Fruit fly (Drosophila melanogaster) whole organism, pupa: ENCODE measurements around the gene ohgt.
A peak's percentile ranks its signal among the peaks of the same experiment; 100 is the strongest.

Source experiments
- CG10348 ChIP-seq: fragments of 200-800 bp; sonication (Bioruptor generic); IDR thresholded peaks from 2 replicates; pipeline ENCODE4 v1.3.6; 2022; ENCODE audit warnings: missing biosample characterization, missing genetic modification characterization
- CG12605 ChIP-seq: fragments of 200-800 bp; sonication (Bioruptor generic); IDR thresholded peaks from 2 replicates; pipeline ENCODE4 v1.3.6; 2022; ENCODE audit warnings: missing biosample characterization, missing genetic modification characterization
- CG13204 ChIP-seq: fragments of 200-800 bp; sonication (Bioruptor generic); optimal IDR thresholded peaks from 2 replicates; lab custom pipeline; 2018; ENCODE audit warnings: missing biosample characterization, mild to moderate bottlenecking, missing genetic modification characterization, moderate library complexity
- CG14655 ChIP-seq: fragments of 200-800 bp; sonication (Bioruptor generic); optimal IDR thresholded peaks from 3 replicates; lab custom pipeline; 2017; ENCODE audit warnings: mild to moderate bottlenecking, missing biosample characterization, missing genetic modification reagents, missing genetic modification characterization
- CG15710 ChIP-seq: fragments of 200-800 bp; sonication (Bioruptor generic); optimal IDR thresholded peaks from 2 replicates; lab custom pipeline; 2018; ENCODE audit warnings: missing biosample characterization, mild to moderate bottlenecking, missing genetic modification characterization, moderate library complexity
- CG17806 ChIP-seq: fragments of 200-800 bp; sonication (Bioruptor generic); optimal IDR thresholded peaks from 2 replicates; lab custom pipeline; 2018; ENCODE audit warnings: missing biosample characterization, mild to moderate bottlenecking, missing genetic modification characterization, moderate library complexity
- CG32121 ChIP-seq: fragments of 200-800 bp; sonication (Bioruptor generic); IDR thresholded peaks from 2 replicates; pipeline ENCODE4 v1.3.6; 2022; ENCODE audit warnings: missing biosample characterization, missing genetic modification characterization
- CG34367 ChIP-seq: fragments of 200-800 bp; sonication (Bioruptor generic); optimal IDR thresholded peaks from 2 replicates; lab custom pipeline; 2018; ENCODE audit warnings: missing biosample characterization, mild to moderate bottlenecking, missing genetic modification characterization
- CG4496 ChIP-seq: fragments of 200-800 bp; sonication (Bioruptor generic); IDR thresholded peaks from 3 replicates; pipeline ENCODE4 v1.3.6; 2022; ENCODE audit warnings: missing biosample characterization, missing genetic modification characterization
- CG8159 ChIP-seq: fragments of 200-800 bp; sonication (Bioruptor generic); optimal IDR thresholded peaks from 3 replicates; lab custom pipeline; 2018; ENCODE audit warnings: missing biosample characterization, mild to moderate bottlenecking, missing genetic modification characterization, moderate library complexity
- CG8301 ChIP-seq: fragments of 200-800 bp; sonication (Bioruptor generic); optimal IDR thresholded peaks from 2 replicates; lab custom pipeline; 2018; ENCODE audit warnings: missing biosample characterization, mild to moderate bottlenecking, missing genetic modification characterization
- CG9948 ChIP-seq: fragments of 200-800 bp; sonication (Bioruptor generic); optimal IDR thresholded peaks from 2 replicates; lab custom pipeline; 2018; ENCODE audit warnings: missing biosample characterization, mild to moderate bottlenecking, missing genetic modification characterization, moderate library complexity
- D1 ChIP-seq: fragments of 200-800 bp; sonication (Bioruptor generic); optimal IDR thresholded peaks from 2 replicates; lab custom pipeline; 2018; ENCODE audit warnings: missing biosample characterization, mild to moderate bottlenecking, missing genetic modification characterization, moderate library complexity
- EcR ChIP-seq: fragments of 200-800 bp; sonication (Bioruptor generic); optimal IDR thresholded peaks from 3 replicates; lab custom pipeline; 2019; ENCODE audit warnings: missing biosample characterization, missing genetic modification characterization, mild to moderate bottlenecking, moderate library complexity, missing genetic modification reagents
- Ets98B ChIP-seq: fragments of 200-800 bp; sonication (Bioruptor generic); IDR thresholded peaks from 2 replicates; pipeline ENCODE4 v1.3.6; 2022; ENCODE audit warnings: missing biosample characterization, missing genetic modification characterization
- Pif1A ChIP-seq: fragments of 200-800 bp; sonication (Bioruptor generic); optimal IDR thresholded peaks from 3 replicates; lab custom pipeline; 2016; ENCODE audit warnings: missing biosample characterization, missing genetic modification characterization
- Pif1B ChIP-seq: fragments of 200-800 bp; sonication (Bioruptor generic); optimal IDR thresholded peaks from 3 replicates; lab custom pipeline; 2016; ENCODE audit warnings: missing biosample characterization, missing genetic modification characterization
- Snoo ChIP-seq: fragments of 200-800 bp; sonication (Bioruptor generic); optimal IDR thresholded peaks from 3 replicates; lab custom pipeline; 2017; ENCODE audit warnings: missing biosample characterization, mild to moderate bottlenecking, missing genetic modification characterization, inconsistent platforms
- fd96Ca ChIP-seq: fragments of 200-800 bp; sonication (Bioruptor generic); IDR thresholded peaks from 3 replicates; pipeline ENCODE4 v1.3.6; 2022; ENCODE audit warnings: missing biosample characterization, missing genetic modification characterization
- gl ChIP-seq: fragments of 200-800 bp; sonication (Bioruptor generic); optimal IDR thresholded peaks from 2 replicates; lab custom pipeline; 2018; ENCODE audit warnings: missing biosample characterization, mild to moderate bottlenecking, missing genetic modification characterization
- rn ChIP-seq: fragments of 200-800 bp; sonication (Bioruptor generic); IDR thresholded peaks from 2 replicates; pipeline ENCODE4 v1.3.6; 2022; ENCODE audit warnings: missing biosample characterization, missing genetic modification characterization

ohgt gene

DNA sequence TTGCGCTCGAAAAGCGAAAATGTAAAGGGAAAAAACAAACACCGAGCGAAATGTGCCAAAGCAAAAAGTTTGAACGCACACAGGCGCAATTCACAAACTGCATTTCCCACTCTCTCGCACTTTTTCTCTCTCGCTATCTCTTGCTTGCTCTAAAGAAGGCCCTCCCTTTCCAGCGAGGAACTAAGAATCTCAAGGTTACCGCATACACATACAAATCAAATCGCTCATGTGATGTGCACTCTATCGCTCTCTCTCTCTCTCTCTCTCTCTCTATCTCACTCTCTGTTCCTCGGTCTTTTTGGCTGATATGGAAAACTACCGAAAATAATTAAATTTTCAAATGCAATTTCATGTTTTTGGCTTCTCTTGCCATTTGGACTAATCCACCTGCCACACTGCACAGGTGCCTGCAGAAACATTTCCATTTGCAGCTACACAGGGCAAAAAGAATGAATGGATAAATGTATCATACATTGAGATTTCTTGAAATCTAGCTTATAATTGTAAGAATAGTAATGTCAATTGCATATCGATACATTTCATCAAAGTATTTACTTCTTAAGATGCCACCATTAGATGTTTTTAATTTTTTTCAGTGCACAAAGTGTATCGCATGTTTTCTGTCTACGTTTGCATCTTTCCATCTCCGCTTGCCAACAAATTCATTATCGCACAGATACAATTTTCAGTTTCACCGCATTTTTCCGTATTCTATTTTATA, 30.4 kb downstream of the ohgt start:
- TF ChIP-seq EcR (peak; percentile 32), CG14655 (peak; percentile 54), CG32121 (peak; percentile 88), CG15710 (tag; lab: Kevin White, UChicago) (peak; percentile 70), Snoo (tag; lab: Kevin White, UChicago) (peak; percentile 24), D1 (tag; lab: Kevin White, UChicago) (no peak), CG8301 (tag; lab: Kevin White, UChicago) (peak; percentile 64), CG9948 (tag; lab: Kevin White, UChicago) (peak; percentile 81), fd96Ca (GFP tag; lab: Robert Waterston, UW) (no peak), CG34367 (tag; lab: Kevin White, UChicago) (peak; percentile 78), CG10348 (GFP tag; lab: Robert Waterston, UW) (peak; percentile 57), CG8159 (tag; lab: Kevin White, UChicago) (peak; percentile 71), CG13204 (no peak), CG17806 (tag; lab: Kevin White, UChicago) (peak; percentile 81), CG12605 (GFP tag; lab: Robert Waterston, UW) (peak; percentile 58), Pif1A (GFP tag; lab: Kevin White, UChicago) (peak; percentile 66), CG4496 (GFP tag; lab: Robert Waterston, UW) (peak; percentile 87), gl (tag; lab: Kevin White, UChicago) (peak; percentile 37), rn (GFP tag; lab: Robert Waterston, UW) (peak; percentile 54; the same call in 1 of the 2 replicates), Pif1B (GFP tag; lab: Kevin White, UChicago) (peak; percentile 29), Ets98B (peak; percentile 85)

DNA sequence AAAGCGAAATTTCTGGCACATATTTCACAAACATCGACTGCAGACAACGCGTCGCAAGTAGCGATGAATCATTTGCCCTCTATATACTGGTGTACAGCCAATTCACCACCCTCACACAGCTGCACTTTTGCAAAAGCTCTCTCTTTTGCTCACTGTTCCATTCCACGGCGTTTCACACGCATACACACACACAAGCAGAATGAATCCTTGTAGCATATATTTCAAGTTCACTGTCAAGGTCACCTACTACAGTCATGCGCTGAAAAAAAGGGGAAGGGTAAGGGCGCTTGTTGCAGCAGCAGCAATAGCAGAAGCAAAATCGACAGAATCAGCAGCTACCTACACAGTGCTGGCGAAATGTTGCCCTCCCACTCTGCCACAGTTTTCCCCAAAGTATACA, 31.7 kb downstream of the ohgt start:
- TF ChIP-seq CG17806 (tag; lab: Kevin White, UChicago) (no peak), Pif1A (GFP tag; lab: Kevin White, UChicago) (no peak), CG14655 (no peak), Ets98B (no peak), rn (GFP tag; lab: Robert Waterston, UW) (no peak), CG4496 (GFP tag; lab: Robert Waterston, UW) (0 out of 3 replicates have a peak, but pooled peaks have one; percentile 35), CG32121 (0 out of 2 replicates have a peak, but pooled peaks have one; percentile 28), CG9948 (tag; lab: Kevin White, UChicago) (no peak), fd96Ca (GFP tag; lab: Robert Waterston, UW) (no peak), EcR (peak; percentile 87), Pif1B (GFP tag; lab: Kevin White, UChicago) (no peak), CG34367 (tag; lab: Kevin White, UChicago) (no peak), gl (tag; lab: Kevin White, UChicago) (no peak), CG12605 (GFP tag; lab: Robert Waterston, UW) (no peak), CG8301 (tag; lab: Kevin White, UChicago) (no peak), CG15710 (tag; lab: Kevin White, UChicago) (no peak), D1 (tag; lab: Kevin White, UChicago) (no peak)

DNA sequence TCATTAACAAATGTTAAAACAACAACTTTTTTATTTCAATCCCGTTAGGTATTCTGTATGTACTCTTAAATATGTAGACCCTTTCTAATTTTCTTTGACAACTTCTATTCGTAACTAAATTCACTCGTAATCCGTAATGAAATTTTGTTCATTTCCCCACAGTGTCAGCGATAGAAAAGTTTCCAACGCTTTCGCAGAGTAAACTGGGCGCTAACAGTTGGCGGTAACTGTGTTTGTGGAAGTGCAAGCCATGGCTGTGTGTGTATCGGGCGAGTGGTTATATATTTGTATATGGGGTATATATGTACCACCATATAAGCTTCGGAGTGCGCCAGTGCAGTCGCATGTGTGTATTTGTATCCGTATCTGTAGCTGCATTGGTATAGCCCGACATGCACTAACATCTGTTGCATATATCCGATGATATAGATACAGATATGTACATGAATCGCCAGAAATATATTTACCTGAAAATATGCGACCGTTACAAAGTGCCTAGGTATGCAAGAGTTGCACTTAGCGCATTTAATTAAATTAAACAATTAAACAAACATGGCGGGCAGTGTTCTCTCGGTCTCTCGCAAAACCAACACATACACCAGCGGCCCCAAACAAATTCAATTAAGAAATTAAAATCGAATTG, 32.6 kb downstream of the ohgt start:
- TF ChIP-seq Ets98B: no peak
- peak; percentile 7 for TF ChIP-seq CG15710 (tag; lab: Kevin White, UChicago)
- TF ChIP-seq CG8159 (tag; lab: Kevin White, UChicago): no peak
- no peak for TF ChIP-seq gl (tag; lab: Kevin White, UChicago)
- TF ChIP-seq Snoo (tag; lab: Kevin White, UChicago): no peak
- TF ChIP-seq CG13204: no peak
- no peak for TF ChIP-seq CG9948 (tag; lab: Kevin White, UChicago)
- no peak for TF ChIP-seq rn (GFP tag; lab: Robert Waterston, UW)
- TF ChIP-seq CG14655: no peak
- peak; percentile 53; the same call in 1 of the 3 replicates for TF ChIP-seq CG4496 (GFP tag; lab: Robert Waterston, UW)
- peak; percentile 6 for TF ChIP-seq CG17806 (tag; lab: Kevin White, UChicago)
- TF ChIP-seq CG12605 (GFP tag; lab: Robert Waterston, UW): no peak
- no peak for TF ChIP-seq D1 (tag; lab: Kevin White, UChicago)
- no peak for TF ChIP-seq CG34367 (tag; lab: Kevin White, UChicago)
- TF ChIP-seq CG32121: no peak
- peak; percentile 9; the same call in 1 of the 3 replicates for TF ChIP-seq fd96Ca (GFP tag; lab: Robert Waterston, UW)
- TF ChIP-seq CG8301 (tag; lab: Kevin White, UChicago): no peak
- peak; percentile 28 for TF ChIP-seq EcR
- no peak for TF ChIP-seq Pif1B (GFP tag; lab: Kevin White, UChicago)
- no peak for TF ChIP-seq Pif1A (GFP tag; lab: Kevin White, UChicago)
- TF ChIP-seq CG10348 (GFP tag; lab: Robert Waterston, UW): no peak

DNA sequence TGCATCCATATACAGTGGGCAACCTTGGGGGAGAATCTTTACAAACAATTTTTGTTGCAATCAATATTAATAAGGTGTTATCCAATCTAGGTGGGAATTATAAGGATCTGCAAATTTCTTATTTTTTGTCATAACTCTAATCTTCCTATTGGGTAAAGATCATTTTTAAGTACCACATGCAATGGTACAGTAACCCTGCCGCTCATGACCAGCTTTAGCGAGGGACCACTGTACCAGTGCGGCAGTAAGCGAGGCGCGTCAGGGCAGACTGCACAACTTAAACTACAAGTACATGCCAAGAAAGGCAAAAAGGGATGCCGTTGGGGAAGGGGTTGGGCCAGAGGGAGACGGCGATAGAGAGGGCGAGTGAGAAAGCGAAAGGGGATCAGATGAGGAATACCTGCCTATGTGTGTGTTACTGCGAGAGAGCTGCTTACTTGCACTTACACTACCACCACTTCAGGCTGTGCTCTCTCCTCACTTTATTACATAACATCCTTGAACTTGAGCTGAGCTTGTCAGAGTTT, 33.6 kb downstream of the ohgt start:
- TF ChIP-seq D1 (tag; lab: Kevin White, UChicago) (peak; percentile 81), fd96Ca (GFP tag; lab: Robert Waterston, UW) (peak; percentile 82), CG34367 (tag; lab: Kevin White, UChicago) (peak; percentile 90), Pif1B (GFP tag; lab: Kevin White, UChicago) (peak; percentile 73), Ets98B (peak; percentile 31; the same call in 1 of the 2 replicates), EcR (peak; percentile 37), CG14655 (peak; percentile 66), CG12605 (GFP tag; lab: Robert Waterston, UW) (0 out of 2 replicates have a peak, but pooled peaks have one; percentile 20), CG15710 (tag; lab: Kevin White, UChicago) (peak; percentile 93), CG9948 (tag; lab: Kevin White, UChicago) (peak; percentile 94), CG10348 (GFP tag; lab: Robert Waterston, UW) (no peak), CG8301 (tag; lab: Kevin White, UChicago) (peak; percentile 54), CG8159 (tag; lab: Kevin White, UChicago) (peak; percentile 94), Snoo (tag; lab: Kevin White, UChicago) (peak; percentile 59), CG32121 (no peak), CG17806 (tag; lab: Kevin White, UChicago) (peak; percentile 90), Pif1A (GFP tag; lab: Kevin White, UChicago) (peak; percentile 79), CG13204 (peak; percentile 78), CG4496 (GFP tag; lab: Robert Waterston, UW) (peak; percentile 83), rn (GFP tag; lab: Robert Waterston, UW) (peak; percentile 37; the same call in 1 of the 2 replicates), gl (tag; lab: Kevin White, UChicago) (peak; percentile 87)
- TF ChIP-seq, all 21 proteins: peak for 19
